Worm (Caenorhabditis elegans) whole organism, L4 larva: ENCODE results near the gene fbxa-184.

Experiments
- D1046.2 ChIP-seq: fragments of 200-800 bp; sonication (Bioruptor generic); IDR thresholded peaks from 2 replicates; pipeline ENCODE4 v1.3.6; 2022; ENCODE audit warnings: missing genetic modification characterization, missing compliant biosample characterization
- F37D6.2 ChIP-seq: sonication (generic microtip); optimal IDR thresholded peaks from 2 replicates; lab custom pipeline; 2016; ENCODE audit warnings: mild to moderate bottlenecking, missing genetic modification characterization, missing compliant biosample characterization
- F49E8.2 ChIP-seq: sonication (generic microtip); optimal IDR thresholded peaks from 2 replicates; lab custom pipeline; 2016; ENCODE audit warnings: missing compliant biosample characterization, mild to moderate bottlenecking, missing genetic modification characterization, borderline replicate concordance
- R02D3.7 ChIP-seq: fragments of 150-350 bp; sonication (generic microtip); optimal IDR thresholded peaks from 3 replicates; lab custom pipeline; 2014; ENCODE audit warnings: missing biosample characterization, missing genetic modification characterization
- T26A8.4 ChIP-seq: fragments of 200-800 bp; sonication (Bioruptor generic); IDR thresholded peaks from 2 replicates; pipeline ENCODE4 v1.3.6; 2022; ENCODE audit warnings: missing genetic modification characterization, missing compliant biosample characterization
- Y105C5A.15 ChIP-seq: fragments of 200-800 bp; sonication (Bioruptor generic); IDR thresholded peaks from 2 replicates; pipeline ENCODE4 v1.3.6; 2022; ENCODE audit warnings: missing genetic modification characterization, missing compliant biosample characterization
- ZK337.2 ChIP-seq: fragments of 200-800 bp; sonication (Bioruptor generic); IDR thresholded peaks from 2 replicates; pipeline ENCODE4 v1.3.6; 2022; ENCODE audit warnings: missing genetic modification reagents, missing genetic modification characterization, missing compliant biosample characterization
- ZK546.5 ChIP-seq, 2 experiments: sonication (generic microtip); optimal IDR thresholded peaks; 2 replicates each; lab custom pipeline; 2017; ENCODE audit warnings: missing biosample characterization in 2 of 2, missing genetic modification characterization in 2 of 2
- aha-1 ChIP-seq: fragments of 150-350 bp; peaks from one replicate; lab custom pipeline; 2014; ENCODE audit warnings: missing biosample characterization, missing genetic modification characterization
- ama-1 ChIP-seq: fragments of 150-350 bp; optimal IDR thresholded peaks from 2 replicates; lab custom pipeline; 2014; ENCODE audit warnings: inconsistent platforms, mixed read lengths
- attf-4 ChIP-seq: sonication (generic microtip); optimal IDR thresholded peaks from 3 replicates; lab custom pipeline; 2017; ENCODE audit warnings: missing biosample characterization, missing genetic modification characterization
- ceh-20 ChIP-seq: fragments of 200-800 bp; sonication (Bioruptor generic); IDR thresholded peaks from 2 replicates; pipeline ENCODE4 v1.3.6; 2022; ENCODE audit warnings: missing genetic modification reagents, missing genetic modification characterization, missing compliant biosample characterization
- ceh-28 ChIP-seq: fragments of 150-350 bp; optimal IDR thresholded peaks from 2 replicates; lab custom pipeline; 2014; ENCODE audit warnings: missing biosample characterization, missing genetic modification reagents, missing genetic modification characterization
- ceh-82 ChIP-seq: sonication (generic microtip); optimal IDR thresholded peaks from 2 replicates; lab custom pipeline; 2017; ENCODE audit warnings: missing biosample characterization, missing genetic modification characterization
- ces-1 ChIP-seq: fragments of 150-350 bp; sonication (generic microtip); optimal IDR thresholded peaks from 4 replicates; lab custom pipeline; 2014; ENCODE audit warnings: missing biosample characterization, missing genetic modification reagents, missing genetic modification characterization
- ctbp-1 ChIP-seq: fragments of 200-800 bp; sonication (Bioruptor generic); IDR thresholded peaks from 2 replicates; pipeline ENCODE4 v1.3.6; 2022; ENCODE audit warnings: missing genetic modification reagents, missing genetic modification characterization, missing compliant biosample characterization
- daf-19 ChIP-seq: fragments of 200-800 bp; sonication (Bioruptor generic); conservative IDR thresholded peaks from 2 replicates; pipeline ENCODE4 v1.3.6; 2022; ENCODE audit warnings: missing genetic modification characterization, missing compliant biosample characterization
- dmd-6 ChIP-seq: fragments of 200-800 bp; sonication (Bioruptor generic); IDR thresholded peaks from 2 replicates; pipeline ENCODE4 v1.3.6; 2022; ENCODE audit warnings: missing genetic modification reagents, missing genetic modification characterization, missing compliant biosample characterization
- dve-1 ChIP-seq: sonication (generic microtip); optimal IDR thresholded peaks from 2 replicates; lab custom pipeline; 2017; ENCODE audit warnings: antibody characterized with exemption, mild to moderate bottlenecking, missing genetic modification characterization, missing compliant biosample characterization; ENCODE audit not compliant: insufficient read depth
- fkh-10 ChIP-seq: fragments of 150-350 bp; optimal IDR thresholded peaks from 2 replicates; lab custom pipeline; 2014; ENCODE audit warnings: missing biosample characterization, missing genetic modification reagents, missing genetic modification characterization
- fos-1 ChIP-seq: fragments of 150-350 bp; optimal IDR thresholded peaks from 2 replicates; lab custom pipeline; 2014; ENCODE audit warnings: missing biosample characterization, missing genetic modification characterization
- gei-8 ChIP-seq: fragments of 200-800 bp; sonication (Bioruptor generic); optimal IDR thresholded peaks from 2 replicates; lab custom pipeline; 2018; ENCODE audit warnings: mild to moderate bottlenecking, missing genetic modification characterization, missing compliant biosample characterization
- hif-1 ChIP-seq, 2 experiments: sonication (generic microtip); optimal IDR thresholded peaks; 2 replicates each; lab custom pipeline; 2016 to 2017; ENCODE audit warnings: missing compliant biosample characterization in 2 of 2, missing genetic modification characterization in 2 of 2, missing genetic modification reagents in 2 of 2, missing genotype in 2 of 2, mild to moderate bottlenecking in 1 of 2
- hlh-11 ChIP-seq: fragments of 200-800 bp; sonication (Bioruptor generic); optimal IDR thresholded peaks from 2 replicates; lab custom pipeline; 2018; ENCODE audit warnings: mild to moderate bottlenecking, missing genetic modification characterization, missing compliant biosample characterization
- hlh-30 ChIP-seq: sonication (generic microtip); optimal IDR thresholded peaks from 2 replicates; lab custom pipeline; 2017; ENCODE audit warnings: antibody characterized with exemption, mild to moderate bottlenecking, missing genetic modification characterization, missing compliant biosample characterization; ENCODE audit not compliant: insufficient read depth
- lim-7 ChIP-seq: fragments of 200-800 bp; sonication (Bioruptor generic); IDR thresholded peaks from 2 replicates; pipeline ENCODE4 v1.3.6; 2022; ENCODE audit warnings: missing genetic modification characterization, missing compliant biosample characterization
- lin-13 ChIP-seq: fragments of 150-350 bp; optimal IDR thresholded peaks from 2 replicates; lab custom pipeline; 2014; ENCODE audit warnings: missing biosample characterization, missing genetic modification reagents, missing genetic modification characterization
- lsy-2 ChIP-seq, 2 experiments: fragments of 150-350 bp in 1 of 2; sonication (generic microtip) in 1 of 2; optimal IDR thresholded peaks; 2 replicates each; lab custom pipeline; 2014 to 2017; ENCODE audit warnings: missing biosample characterization in 2 of 2, missing genetic modification characterization in 2 of 2
- mdl-1 ChIP-seq, 2 experiments: fragments of 150-350 bp in 1 of 2; sonication (generic microtip) in 1 of 2; optimal IDR thresholded peaks; 2 replicates each; lab custom pipeline; 2014 to 2017; ENCODE audit warnings: missing biosample characterization in 2 of 2, missing genetic modification characterization in 2 of 2
- mdt-29 ChIP-seq: fragments of 200-800 bp; sonication (Bioruptor generic); IDR thresholded peaks from 2 replicates; pipeline ENCODE4 v1.3.6; 2022; ENCODE audit warnings: missing genetic modification reagents, missing genetic modification characterization, missing compliant biosample characterization
- mep-1 ChIP-seq: fragments of 150-350 bp; sonication (generic microtip); optimal IDR thresholded peaks from 3 replicates; lab custom pipeline; 2014; ENCODE audit warnings: missing biosample characterization, missing genetic modification characterization
- mxl-2 ChIP-seq: fragments of 200-800 bp; sonication (Bioruptor generic); conservative IDR thresholded peaks from 2 replicates; pipeline ENCODE4 v1.3.6; 2022; ENCODE audit warnings: missing genetic modification reagents, missing genetic modification characterization, missing compliant biosample characterization
- mxl-3 ChIP-seq: fragments of 200-800 bp; sonication (Bioruptor generic); optimal IDR thresholded peaks from 2 replicates; lab custom pipeline; 2018; ENCODE audit warnings: mild to moderate bottlenecking, missing genetic modification characterization, missing compliant biosample characterization
- nhr-237 ChIP-seq: sonication (generic microtip); optimal IDR thresholded peaks from 2 replicates; lab custom pipeline; 2017; ENCODE audit warnings: missing biosample characterization, missing genetic modification characterization
- nhr-28 ChIP-seq: fragments of 150-350 bp; optimal IDR thresholded peaks from 2 replicates; lab custom pipeline; 2014; ENCODE audit warnings: missing biosample characterization, missing genetic modification characterization
- nhr-41 ChIP-seq: fragments of 200-800 bp; sonication (Bioruptor generic); IDR thresholded peaks from 2 replicates; pipeline ENCODE4 v1.3.6; 2022; ENCODE audit warnings: missing genetic modification reagents, missing genetic modification characterization, missing compliant biosample characterization
- nhr-42 ChIP-seq: fragments of 200-800 bp; sonication (Bioruptor generic); IDR thresholded peaks from 2 replicates; pipeline ENCODE4 v1.3.6; 2022; ENCODE audit warnings: missing genetic modification characterization, missing compliant biosample characterization
- nhr-6 ChIP-seq: fragments of 150-350 bp; optimal IDR thresholded peaks from 2 replicates; lab custom pipeline; 2014; ENCODE audit warnings: missing biosample characterization, missing genetic modification characterization
- nhr-76 ChIP-seq: fragments of 150-350 bp; optimal IDR thresholded peaks from 2 replicates; lab custom pipeline; 2014; ENCODE audit warnings: missing biosample characterization, missing genetic modification characterization
- nhr-77 ChIP-seq: fragments of 150-350 bp; optimal IDR thresholded peaks from 2 replicates; lab custom pipeline; 2014; ENCODE audit warnings: missing biosample characterization, missing genetic modification characterization
- pha-4 ChIP-seq, 2 experiments: fragments of 150-350 bp in 1 of 2; fragments of 200-800 bp in 1 of 2; sonication (Bioruptor generic) in 1 of 2; IDR thresholded peaks in 1 of 2; optimal IDR thresholded peaks in 1 of 2; 2 replicates each; pipeline versions ENCODE4 v1.3.6 to Lab custom; 2014 to 2022; ENCODE audit warnings: missing genetic modification characterization in 2 of 2, missing genetic modification reagents in 2 of 2, missing biosample characterization in 1 of 2, missing compliant biosample characterization in 1 of 2
- php-3 ChIP-seq: fragments of 200-800 bp; sonication (Bioruptor generic); IDR thresholded peaks from 2 replicates; pipeline ENCODE4 v1.3.6; 2022; ENCODE audit warnings: missing genetic modification reagents, missing genetic modification characterization, missing compliant biosample characterization
- pqm-1 ChIP-seq: sonication (generic microtip); optimal IDR thresholded peaks from 2 replicates; lab custom pipeline; 2017; ENCODE audit warnings: missing biosample characterization, missing genetic modification characterization
- saeg-2 ChIP-seq: fragments of 200-800 bp; sonication (Bioruptor generic); IDR thresholded peaks from 2 replicates; pipeline ENCODE4 v1.3.6; 2022; ENCODE audit warnings: missing genetic modification reagents, missing genetic modification characterization, missing compliant biosample characterization
- sdz-12 ChIP-seq: fragments of 200-800 bp; sonication (Bioruptor generic); optimal IDR thresholded peaks from 2 replicates; lab custom pipeline; 2018; ENCODE audit warnings: mild to moderate bottlenecking, missing genetic modification characterization, missing compliant biosample characterization
- set-16 ChIP-seq: fragments of 200-800 bp; sonication (Bioruptor generic); IDR thresholded peaks from 2 replicates; pipeline ENCODE4 v1.3.6; 2022; ENCODE audit warnings: missing genetic modification reagents, missing genetic modification characterization, missing compliant biosample characterization
- spr-1 ChIP-seq: sonication (generic microtip); optimal IDR thresholded peaks from 2 replicates; lab custom pipeline; 2016; ENCODE audit warnings: mild to moderate bottlenecking, missing genetic modification characterization, missing compliant biosample characterization
- tra-1 ChIP-seq: fragments of 200-800 bp; sonication (Bioruptor generic); IDR thresholded peaks from 2 replicates; pipeline ENCODE4 v1.3.6; 2022; ENCODE audit warnings: missing genetic modification reagents, missing genetic modification characterization, missing compliant biosample characterization
- vab-7 ChIP-seq: fragments of 200-800 bp; sonication (Bioruptor generic); IDR thresholded peaks from 2 replicates; pipeline ENCODE4 v1.3.6; 2022; ENCODE audit warnings: missing genetic modification reagents, missing genetic modification characterization, missing compliant biosample characterization
- zfp-3 ChIP-seq: fragments of 200-800 bp; sonication (Bioruptor generic); conservative IDR thresholded peaks from 2 replicates; pipeline ENCODE4 v1.3.6; 2022; ENCODE audit warnings: missing genetic modification reagents, missing genetic modification characterization, missing compliant biosample characterization
- zip-11 ChIP-seq: fragments of 200-800 bp; sonication (Bioruptor generic); IDR thresholded peaks from 2 replicates; pipeline ENCODE4 v1.3.6; 2022; ENCODE audit warnings: missing genetic modification characterization, missing compliant biosample characterization
- zip-2 ChIP-seq: fragments of 150-350 bp; optimal IDR thresholded peaks from 2 replicates; lab custom pipeline; 2014; ENCODE audit warnings: missing biosample characterization, missing genetic modification characterization
- ztf-11 ChIP-seq: fragments of 150-350 bp; optimal IDR thresholded peaks from 2 replicates; lab custom pipeline; 2014; ENCODE audit warnings: missing biosample characterization, missing genetic modification characterization

The fbxa-184 gene

DNA sequence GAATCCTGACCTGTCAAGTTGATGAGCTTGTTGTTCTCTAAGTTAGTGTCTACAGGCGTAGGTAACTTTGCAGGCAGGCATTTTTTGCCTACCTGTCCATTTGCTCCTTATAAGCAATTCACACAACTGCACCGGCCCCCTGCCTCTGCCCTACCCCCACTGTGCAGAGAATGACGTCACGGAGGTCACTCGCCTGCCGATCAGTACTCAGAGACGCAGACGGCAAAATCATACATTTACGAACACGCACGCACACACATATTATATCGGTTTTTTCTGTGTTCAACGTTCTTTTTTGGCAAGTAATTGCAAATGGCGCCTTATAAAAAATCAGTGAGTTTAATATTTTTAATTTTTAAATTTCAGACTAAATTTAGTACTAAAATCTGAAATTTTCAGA, 46.5 kb upstream of the fbxa-184 start, which contains the start of gene duxl-1 (continued):
- TF ChIP-seq nhr-76 (tag; lab: Kevin White, UChicago), result no peak
- no peak for TF ChIP-seq gei-8 (GFP tag; lab: Kevin White, UChicago)
- no peak for TF ChIP-seq ZK546.5 (tag; optimal IDR thresholded peaks at IDR 0.05; lab: Kevin White, UChicago)
- TF ChIP-seq daf-19, result no peak
- no peak for TF ChIP-seq D1046.2
- TF ChIP-seq ama-1 (lab: Kevin White, UChicago), result no peak
- TF ChIP-seq fos-1 (tag; lab: Kevin White, UChicago), result no peak
- TF ChIP-seq ceh-82 (tag; lab: Kevin White, UChicago), result no peak
- TF ChIP-seq zip-2 (tag; lab: Kevin White, UChicago), result no peak
- no peak for TF ChIP-seq nhr-6 (tag; lab: Kevin White, UChicago)
- TF ChIP-seq hlh-30 (tag; lab: Kevin White, UChicago), result no peak
- TF ChIP-seq hlh-11, result peak; percentile 65
- TF ChIP-seq saeg-2 (GFP tag; lab: Robert Waterston, UW), result no peak
- TF ChIP-seq mdt-29 (GFP tag; lab: Robert Waterston, UW), result no peak
- no peak for TF ChIP-seq ztf-11 (tag; lab: Kevin White, UChicago)
- no peak for TF ChIP-seq ceh-20 (GFP tag; lab: Robert Waterston, UW)
- TF ChIP-seq nhr-77 (tag; lab: Kevin White, UChicago), result no peak
- peak; percentile 16 for TF ChIP-seq pqm-1 (tag; lab: Kevin White, UChicago)
- no peak for TF ChIP-seq zfp-3 (GFP tag; lab: Robert Waterston, UW)
- no peak for TF ChIP-seq sdz-12 (GFP tag; lab: Kevin White, UChicago)
- no peak for TF ChIP-seq F37D6.2
- TF ChIP-seq fkh-10, result no peak
- no peak for TF ChIP-seq attf-4 (tag; lab: Kevin White, UChicago)
- peak; percentile 7 for TF ChIP-seq mxl-3 (GFP tag; lab: Kevin White, UChicago)
- TF ChIP-seq set-16, result no peak
- TF ChIP-seq lin-13 (GFP tag; lab: Kevin White, UChicago), result no peak
- TF ChIP-seq ceh-28 (tag; lab: Kevin White, UChicago), result no peak
- peak; percentile 50; the same call in 1 of the 2 replicates for TF ChIP-seq nhr-41 (GFP tag; lab: Robert Waterston, UW)
- TF ChIP-seq Y105C5A.15 (GFP tag; lab: Robert Waterston, UW), result no peak
- TF ChIP-seq ZK337.2, result no peak
- peak; percentile 93 for TF ChIP-seq aha-1
- peak; percentile 76 for TF ChIP-seq dmd-6 (GFP tag; lab: Robert Waterston, UW)
- TF ChIP-seq nhr-237, result no peak
- no peak for TF ChIP-seq php-3 (GFP tag; lab: Robert Waterston, UW)
- TF ChIP-seq lim-7 (GFP tag; lab: Robert Waterston, UW), result no peak
- no peak for TF ChIP-seq T26A8.4 (GFP tag; lab: Robert Waterston, UW)
- peak in 1 of 2 experiments; percentile 86 for TF ChIP-seq hif-1 (tag; optimal IDR thresholded peaks at IDR 0.05; lab: Kevin White, UChicago)
- peak; percentile 36 for TF ChIP-seq nhr-28 (tag; lab: Kevin White, UChicago)
- no peak for TF ChIP-seq spr-1 (tag; lab: Kevin White, UChicago)
- no peak for TF ChIP-seq zip-11 (GFP tag; lab: Robert Waterston, UW)
- TF ChIP-seq nhr-42 (GFP tag; lab: Robert Waterston, UW), result no peak
- TF ChIP-seq mxl-2 (GFP tag; lab: Robert Waterston, UW), result no peak
- TF ChIP-seq mdl-1 (tag; optimal IDR thresholded peaks at IDR 0.05; lab: Kevin White, UChicago), result peak in 1 of 2 experiments; percentile 2
- TF ChIP-seq ces-1 (GFP tag; lab: Kevin White, UChicago), result no peak
- TF ChIP-seq R02D3.7, result no peak
- TF ChIP-seq mep-1, result no peak
- TF ChIP-seq ctbp-1, result no peak
- TF ChIP-seq vab-7 (GFP tag; lab: Robert Waterston, UW), result no peak
- TF ChIP-seq pha-4 (GFP tag; IDR thresholded peaks at IDR 0.05; lab: Robert Waterston, UW), result no peak
- TF ChIP-seq pha-4 (tag; optimal IDR thresholded peaks at IDR 0.05; lab: Kevin White, UChicago), result no peak
- no peak for TF ChIP-seq F49E8.2 (tag; lab: Kevin White, UChicago)
- TF ChIP-seq lsy-2 (tag; optimal IDR thresholded peaks at IDR 0.05; lab: Kevin White, UChicago), result no peak
- TF ChIP-seq tra-1, result no peak
- no peak for TF ChIP-seq dve-1 (tag; lab: Kevin White, UChicago)
